Worm (Caenorhabditis elegans) whole organism, young adult: ENCODE data around the gene math-18.

Source experiments
- B0035.1 ChIP-seq: sonication (generic microtip); optimal IDR thresholded peaks from 2 replicates; lab custom pipeline; 2016; ENCODE audit warnings: missing genetic modification characterization, mild to moderate bottlenecking, missing compliant biosample characterization, missing genotype, missing genetic modification reagents
- F57A8.1 ChIP-seq: fragments of 200-800 bp; sonication (Bioruptor generic); optimal IDR thresholded peaks from 2 replicates; lab custom pipeline; 2018; ENCODE audit warnings: mild to moderate bottlenecking, missing genetic modification characterization, moderate library complexity, missing compliant biosample characterization
- F57C9.4 ChIP-seq: sonication (generic microtip); optimal IDR thresholded peaks from 2 replicates; lab custom pipeline; 2017; ENCODE audit warnings: mild to moderate bottlenecking, missing genetic modification characterization, missing compliant biosample characterization
- K12H6.12 ChIP-seq: fragments of 200-800 bp; sonication (Bioruptor generic); optimal IDR thresholded peaks from 2 replicates; lab custom pipeline; 2018; ENCODE audit warnings: mild to moderate bottlenecking, missing genetic modification characterization, missing compliant biosample characterization
- Y53G8AR.9 ChIP-seq: fragments of 200-800 bp; sonication (Bioruptor generic); conservative IDR thresholded peaks from 2 replicates; pipeline ENCODE4 v1.3.6; 2022; ENCODE audit warnings: missing genetic modification reagents, missing genetic modification characterization, missing compliant biosample characterization
- Y67H2A.10 ChIP-seq: fragments of 200-800 bp; sonication (Bioruptor generic); conservative IDR thresholded peaks from 2 replicates; pipeline ENCODE4 v1.3.6; 2022; ENCODE audit warnings: missing genetic modification reagents, missing genetic modification characterization, missing compliant biosample characterization
- Y79H2A.3 ChIP-seq: fragments of 200-800 bp; sonication (Bioruptor generic); conservative IDR thresholded peaks from 2 replicates; pipeline ENCODE4 v1.3.6; 2022; ENCODE audit warnings: missing genetic modification reagents, missing genetic modification characterization, missing compliant biosample characterization
- akir-1 ChIP-seq: fragments of 200-800 bp; sonication (Bioruptor generic); optimal IDR thresholded peaks from 2 replicates; lab custom pipeline; 2018; ENCODE audit warnings: mild to moderate bottlenecking, missing genetic modification characterization, moderate library complexity, missing compliant biosample characterization
- ama-1 ChIP-seq, 3 experiments: fragments of 150-350 bp in 1 of 3; sonication (generic microtip) in 2 of 3; optimal IDR thresholded peaks; 2 replicates each; lab custom pipeline; 2014 to 2018; ENCODE audit warnings: missing biosample characterization in 2 of 3, missing genetic modification characterization in 2 of 3, missing genetic modification reagents in 2 of 3
- aptf-2 ChIP-seq: fragments of 200-800 bp; sonication (Bioruptor generic); conservative IDR thresholded peaks from 2 replicates; pipeline ENCODE4 v1.3.6; 2022; ENCODE audit warnings: missing genetic modification reagents, missing genetic modification characterization, missing compliant biosample characterization
- ccch-3 ChIP-seq: fragments of 200-800 bp; sonication (Bioruptor generic); optimal IDR thresholded peaks from 2 replicates; lab custom pipeline; 2018; ENCODE audit warnings: mild to moderate bottlenecking, missing genetic modification characterization, missing compliant biosample characterization
- cebp-1 ChIP-seq, 2 experiments: fragments of 200-800 bp in 1 of 2; sonication (Bioruptor generic) in 1 of 2; sonication (generic microtip) in 1 of 2; IDR thresholded peaks in 1 of 2; optimal IDR thresholded peaks in 1 of 2; 2 replicates each; pipeline versions ENCODE4 v1.3.6 to Lab custom; 2017 to 2022; ENCODE audit warnings: missing compliant biosample characterization in 2 of 2, missing genetic modification characterization in 2 of 2, mild to moderate bottlenecking in 1 of 2, missing genetic modification reagents in 1 of 2, moderate library complexity in 1 of 2
- cebp-2 ChIP-seq: fragments of 200-800 bp; sonication (Bioruptor generic); IDR thresholded peaks from 2 replicates; pipeline ENCODE4 v1.3.6; 2022; ENCODE audit warnings: missing genetic modification characterization, missing compliant biosample characterization
- ceh-27 ChIP-seq: fragments of 200-800 bp; sonication (Bioruptor generic); optimal IDR thresholded peaks from 2 replicates; lab custom pipeline; 2018; ENCODE audit warnings: mild to moderate bottlenecking, missing genetic modification characterization, moderate library complexity, missing compliant biosample characterization
- ceh-58 ChIP-seq: fragments of 200-800 bp; sonication (Bioruptor generic); IDR thresholded peaks from 2 replicates; pipeline ENCODE4 v1.3.6; 2022; ENCODE audit warnings: missing genetic modification characterization, missing compliant biosample characterization
- ceh-79 ChIP-seq: sonication (generic microtip); optimal IDR thresholded peaks from 2 replicates; lab custom pipeline; 2017; ENCODE audit warnings: mild to moderate bottlenecking, missing genetic modification characterization, missing compliant biosample characterization
- die-1 ChIP-seq: sonication (generic microtip); optimal IDR thresholded peaks from 2 replicates; lab custom pipeline; 2016; ENCODE audit warnings: missing genotype, mild to moderate bottlenecking, missing genetic modification characterization, missing compliant biosample characterization
- efl-1 ChIP-seq: fragments of 150-350 bp; optimal IDR thresholded peaks from 2 replicates; lab custom pipeline; 2014; ENCODE audit warnings: missing biosample characterization, missing genetic modification reagents, missing genetic modification characterization
- fkh-3 ChIP-seq: sonication (generic microtip); optimal IDR thresholded peaks from 2 replicates; lab custom pipeline; 2016; ENCODE audit warnings: mild to moderate bottlenecking, missing genetic modification characterization, missing compliant biosample characterization
- hlh-12 ChIP-seq: sonication (generic microtip); optimal IDR thresholded peaks from 2 replicates; lab custom pipeline; 2016; ENCODE audit warnings: missing genetic modification characterization, missing compliant biosample characterization
- hlh-26 ChIP-seq: fragments of 200-800 bp; sonication (Bioruptor generic); conservative IDR thresholded peaks from 2 replicates; pipeline ENCODE4 v1.3.6; 2022; ENCODE audit warnings: missing genetic modification reagents, missing genetic modification characterization, missing compliant biosample characterization
- hmg-1.2 ChIP-seq: fragments of 200-800 bp; sonication (Bioruptor generic); IDR thresholded peaks from 2 replicates; pipeline ENCODE4 v1.3.6; 2022; ENCODE audit warnings: missing genetic modification reagents, missing genetic modification characterization, missing compliant biosample characterization
- hmg-20 ChIP-seq: fragments of 200-800 bp; sonication (Bioruptor generic); IDR thresholded peaks from 2 replicates; pipeline ENCODE4 v1.3.6; 2022; ENCODE audit warnings: missing genetic modification reagents, missing genetic modification characterization, missing compliant biosample characterization
- hrde-1 ChIP-seq: sonication (generic microtip); optimal IDR thresholded peaks from 2 replicates; lab custom pipeline; 2016; ENCODE audit warnings: missing genetic modification characterization, mild to moderate bottlenecking, missing compliant biosample characterization, moderate library complexity, missing genotype, missing genetic modification reagents, borderline replicate concordance
- lag-1 ChIP-seq: fragments of 200-800 bp; sonication (Bioruptor generic); IDR thresholded peaks from 2 replicates; pipeline ENCODE4 v1.3.6; 2022; ENCODE audit warnings: missing genetic modification reagents, missing genetic modification characterization, missing compliant biosample characterization
- let-526 ChIP-seq: fragments of 200-800 bp; sonication (Bioruptor generic); IDR thresholded peaks from 2 replicates; pipeline ENCODE4 v1.3.6; 2022; ENCODE audit warnings: missing genetic modification reagents, missing genetic modification characterization, missing compliant biosample characterization
- let-607 ChIP-seq, 2 experiments: fragments of 200-800 bp in 1 of 2; sonication (Bioruptor generic) in 1 of 2; sonication (generic microtip) in 1 of 2; optimal IDR thresholded peaks; 2 replicates each; lab custom pipeline; 2016 to 2018; ENCODE audit warnings: mild to moderate bottlenecking in 2 of 2, missing compliant biosample characterization in 2 of 2, missing genetic modification characterization in 2 of 2, moderate library complexity in 2 of 2, missing genotype in 1 of 2
- lir-1 ChIP-seq: fragments of 200-800 bp; sonication (Bioruptor generic); conservative IDR thresholded peaks from 2 replicates; pipeline ENCODE4 v1.3.6; 2022; ENCODE audit warnings: missing genetic modification reagents, missing genetic modification characterization, missing compliant biosample characterization
- madf-6 ChIP-seq: fragments of 200-800 bp; sonication (Bioruptor generic); IDR thresholded peaks from 2 replicates; pipeline ENCODE4 v1.3.6; 2022; ENCODE audit warnings: missing genetic modification reagents, missing genetic modification characterization, missing compliant biosample characterization
- mcd-1 ChIP-seq: fragments of 200-800 bp; sonication (Bioruptor generic); IDR thresholded peaks from 2 replicates; pipeline ENCODE4 v1.3.6; 2022; ENCODE audit warnings: missing genetic modification reagents, missing genetic modification characterization, missing compliant biosample characterization
- mel-28 ChIP-seq: sonication (generic microtip); optimal IDR thresholded peaks from 2 replicates; lab custom pipeline; 2016; ENCODE audit warnings: borderline replicate concordance, mild to moderate bottlenecking, missing genetic modification characterization, missing compliant biosample characterization
- nhr-120 ChIP-seq: fragments of 200-800 bp; sonication (Bioruptor generic); IDR thresholded peaks from 2 replicates; pipeline ENCODE4 v1.3.6; 2022; ENCODE audit warnings: missing genetic modification characterization, missing compliant biosample characterization
- nhr-179 ChIP-seq: sonication (generic microtip); optimal IDR thresholded peaks from 2 replicates; lab custom pipeline; 2016; ENCODE audit warnings: mild to moderate bottlenecking, missing genetic modification characterization, missing compliant biosample characterization
- pha-4 ChIP-seq: fragments of 150-350 bp; sonication (generic microtip); optimal IDR thresholded peaks from 2 replicates; lab custom pipeline; 2014; ENCODE audit warnings: missing biosample characterization, missing genetic modification reagents, missing genetic modification characterization
- rpc-1 ChIP-seq, 2 experiments: fragments of 150-350 bp in 1 of 2; sonication (generic microtip) in 1 of 2; optimal IDR thresholded peaks; 2 replicates each; lab custom pipeline; 2014 to 2018; ENCODE audit warnings: missing biosample characterization in 1 of 2, missing genetic modification characterization in 1 of 2, missing genetic modification reagents in 1 of 2, missing genotype in 1 of 2
- somi-1 ChIP-seq: fragments of 200-800 bp; sonication (Bioruptor generic); optimal IDR thresholded peaks from 2 replicates; lab custom pipeline; 2018; ENCODE audit warnings: mild to moderate bottlenecking, missing genetic modification characterization, missing compliant biosample characterization
- tbx-9 ChIP-seq: sonication (generic microtip); optimal IDR thresholded peaks from 2 replicates; lab custom pipeline; 2016; ENCODE audit warnings: borderline replicate concordance, missing genetic modification characterization, inconsistent platforms, missing compliant biosample characterization
- unc-62 ChIP-seq: fragments of 150-350 bp; optimal IDR thresholded peaks from 2 replicates; lab custom pipeline; 2014; ENCODE audit warnings: missing biosample characterization, missing genetic modification reagents, missing genetic modification characterization
- zfh-2 ChIP-seq: fragments of 200-800 bp; sonication (Bioruptor generic); conservative IDR thresholded peaks from 2 replicates; pipeline ENCODE4 v1.3.6; 2022; ENCODE audit warnings: missing genetic modification reagents, missing genetic modification characterization, missing compliant biosample characterization
- zim-3 ChIP-seq: sonication (generic microtip); optimal IDR thresholded peaks from 2 replicates; lab custom pipeline; 2017; ENCODE audit warnings: mild to moderate bottlenecking, missing genetic modification characterization, moderate library complexity, missing compliant biosample characterization
- ztf-18 ChIP-seq: sonication (generic microtip); optimal IDR thresholded peaks from 2 replicates; lab custom pipeline; 2016; ENCODE audit warnings: missing genotype, mild to moderate bottlenecking, missing genetic modification characterization, missing compliant biosample characterization

math-18 gene

DNA sequence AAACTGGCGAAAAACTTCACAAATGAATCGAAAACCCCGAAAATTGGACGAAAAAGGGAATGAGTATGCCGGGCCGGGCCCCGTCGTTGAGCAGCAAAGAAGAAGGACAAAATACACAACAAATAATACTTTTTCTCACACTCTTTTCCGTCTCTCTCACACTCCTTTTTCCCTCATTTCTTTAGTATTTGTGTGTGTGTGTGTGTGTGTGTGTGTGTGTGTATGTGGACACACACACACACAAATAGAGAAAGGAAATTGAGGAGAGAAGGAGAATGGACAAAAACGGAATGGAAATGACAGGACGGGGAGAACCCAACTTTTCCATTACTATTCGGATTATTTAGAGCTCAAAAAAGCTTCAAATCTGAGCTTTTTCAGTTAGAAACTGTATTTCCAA lies 41.7 kb downstream of the math-18 start:
- TF ChIP-seq nhr-120, result no peak
- TF ChIP-seq let-607 (tag; optimal IDR thresholded peaks at IDR 0.05; lab: Kevin White, UChicago), result no peak
- peak; percentile 28 for TF ChIP-seq ceh-27 (GFP tag; lab: Kevin White, UChicago)
- no peak for TF ChIP-seq efl-1
- no peak for TF ChIP-seq cebp-1 (GFP tag; IDR thresholded peaks at IDR 0.05; lab: Robert Waterston, UW)
- TF ChIP-seq cebp-1 (tag; optimal IDR thresholded peaks at IDR 0.05; lab: Kevin White, UChicago), result peak; percentile 17
- TF ChIP-seq unc-62, result no peak
- peak; percentile 18; the same call in 1 of the 2 replicates for TF ChIP-seq hmg-1.2 (GFP tag; lab: Robert Waterston, UW)
- no peak for TF ChIP-seq B0035.1 (tag; lab: Kevin White, UChicago)
- no peak for TF ChIP-seq madf-6 (GFP tag; lab: Robert Waterston, UW)

DNA sequence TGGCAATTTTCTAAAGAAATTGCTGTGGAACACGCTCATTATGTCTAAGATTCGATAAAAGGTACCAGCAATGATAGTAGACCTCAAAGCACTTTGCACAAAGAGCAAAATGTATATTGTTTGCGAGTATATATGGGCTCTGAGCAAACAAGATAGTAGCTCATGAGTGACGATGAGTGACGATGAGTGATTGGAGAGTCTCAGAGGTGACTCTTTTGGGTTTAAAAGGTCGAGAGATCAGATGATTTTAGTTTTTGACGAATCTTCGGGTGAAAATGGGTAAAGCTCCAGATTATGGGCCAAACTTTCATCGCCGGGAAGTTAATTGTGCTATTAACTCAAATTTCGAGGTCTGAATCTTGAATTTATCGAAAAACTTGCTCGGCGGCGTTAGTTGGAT lies 42.9 kb downstream of the math-18 start:
- TF ChIP-seq hrde-1 (tag; lab: Kevin White, UChicago), result no peak
- no peak for TF ChIP-seq aptf-2 (GFP tag; lab: Robert Waterston, UW)
- no peak for TF ChIP-seq zim-3 (tag; lab: Kevin White, UChicago)
- TF ChIP-seq rpc-1 (optimal IDR thresholded peaks at IDR 0.05; lab: Kevin White, UChicago), result no peak
- no peak for TF ChIP-seq rpc-1 (tag; optimal IDR thresholded peaks at IDR 0.05; lab: Kevin White, UChicago)
- no peak for TF ChIP-seq hlh-12 (tag; lab: Kevin White, UChicago)
- TF ChIP-seq ceh-79 (tag; lab: Kevin White, UChicago), result no peak
- no peak for TF ChIP-seq tbx-9 (tag; lab: Kevin White, UChicago)
- no peak for TF ChIP-seq akir-1 (GFP tag; lab: Kevin White, UChicago)
- TF ChIP-seq mcd-1 (GFP tag; lab: Robert Waterston, UW), result no peak
- no peak for TF ChIP-seq nhr-179 (tag; lab: Kevin White, UChicago)
- no peak for TF ChIP-seq lag-1 (GFP tag; lab: Robert Waterston, UW)
- TF ChIP-seq die-1, result no peak
- TF ChIP-seq madf-6 (GFP tag; lab: Robert Waterston, UW), result no peak
- TF ChIP-seq let-526 (GFP tag; lab: Robert Waterston, UW), result no peak
- TF ChIP-seq Y79H2A.3 (GFP tag; lab: Robert Waterston, UW), result no peak
- no peak for TF ChIP-seq pha-4 (tag; lab: Kevin White, UChicago)
- TF ChIP-seq ccch-3 (GFP tag; lab: Kevin White, UChicago), result no peak
- no peak for TF ChIP-seq cebp-2 (GFP tag; lab: Robert Waterston, UW)
- no peak for TF ChIP-seq mel-28

DNA sequence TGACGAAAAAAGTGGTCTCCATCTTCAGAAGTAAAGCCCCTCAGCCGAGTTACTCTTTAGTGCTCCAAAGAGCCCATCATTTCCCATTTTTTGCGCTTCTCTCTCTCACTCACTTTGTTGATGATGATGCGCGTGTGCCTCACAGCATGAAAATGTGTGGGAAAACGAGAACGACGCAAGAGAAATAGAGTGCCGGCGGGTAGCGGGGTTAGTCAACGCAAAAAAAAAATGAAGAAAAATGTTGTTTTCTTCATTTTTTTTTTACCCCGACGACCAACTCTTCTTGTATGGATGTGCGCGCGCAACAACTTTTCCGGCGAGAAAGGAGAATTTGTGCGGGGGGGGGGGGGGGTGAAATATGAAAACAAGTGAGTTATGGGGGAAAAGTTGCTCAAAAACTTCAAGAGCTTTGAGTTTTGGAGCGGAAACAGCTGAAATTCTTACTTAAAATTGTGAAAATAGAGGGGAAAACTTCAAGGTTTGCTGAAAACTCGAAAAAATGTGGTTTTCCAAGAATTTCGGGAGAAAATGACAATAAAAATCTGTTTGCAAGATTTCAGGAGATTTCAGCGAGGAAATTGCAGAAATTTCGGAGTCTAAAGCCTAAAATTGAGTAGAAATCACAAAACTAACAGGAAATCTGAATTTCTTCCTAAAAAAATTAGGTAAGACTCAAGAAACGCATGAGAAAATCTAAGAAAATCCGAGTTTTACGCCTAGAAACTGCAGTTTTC lies 43.9 kb downstream of the math-18 start, which contains the start of gene C33C12.1:
TSS of gene C33C12.1 (plus strand) at position 684 of the 734 bp plus-strand sequence.
- no peak for TF ChIP-seq cebp-1 (GFP tag; IDR thresholded peaks at IDR 0.05; lab: Robert Waterston, UW)
- peak; percentile 3 for TF ChIP-seq cebp-1 (tag; optimal IDR thresholded peaks at IDR 0.05; lab: Kevin White, UChicago)
- TF ChIP-seq ceh-58 (GFP tag; lab: Robert Waterston, UW), result no peak

DNA sequence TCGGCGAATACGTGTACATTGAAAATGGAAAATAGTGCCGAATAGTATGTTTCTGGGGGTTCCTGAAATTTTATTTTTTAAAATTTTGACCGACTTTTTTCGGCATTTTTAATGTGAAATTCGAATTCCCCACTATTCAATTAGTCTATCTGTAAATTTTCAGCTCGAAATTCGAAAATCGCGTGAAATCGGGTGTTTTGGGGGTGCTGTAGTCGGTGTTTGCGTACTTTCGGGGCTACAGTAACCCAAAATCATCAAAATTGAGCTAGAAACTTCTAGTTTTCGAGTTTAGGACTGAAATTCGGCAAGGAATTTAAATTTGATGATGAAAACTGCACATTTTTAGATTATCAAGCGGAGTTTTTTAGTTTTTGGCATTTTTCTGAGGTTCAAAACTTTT lies 48.3 kb downstream of the math-18 start:
- TF ChIP-seq hmg-20 (GFP tag; lab: Robert Waterston, UW) (no peak), lir-1 (no peak), somi-1 (GFP tag; lab: Kevin White, UChicago) (no peak), ceh-79 (tag; lab: Kevin White, UChicago) (no peak), aptf-2 (GFP tag; lab: Robert Waterston, UW) (no peak), Y67H2A.10 (GFP tag; lab: Robert Waterston, UW) (no peak), zfh-2 (no peak), lag-1 (GFP tag; lab: Robert Waterston, UW) (no peak), fkh-3 (tag; lab: Kevin White, UChicago) (no peak), F57A8.1 (GFP tag; lab: Kevin White, UChicago) (no peak), hlh-26 (GFP tag; lab: Robert Waterston, UW) (no peak), ama-1 (optimal IDR thresholded peaks at IDR 0.05; lab: Kevin White, UChicago) (no peak), ama-1 (GFP tag; optimal IDR thresholded peaks at IDR 0.05; lab: Kevin White, UChicago) (no peak), pha-4 (tag; lab: Kevin White, UChicago) (no peak), Y53G8AR.9 (GFP tag; lab: Robert Waterston, UW) (no peak), F57C9.4 (tag; lab: Kevin White, UChicago) (no peak), unc-62 (no peak), K12H6.12 (tag; lab: Kevin White, UChicago) (no peak), ztf-18 (no peak)
